Fruit fly (Drosophila melanogaster) whole organism, embryonic: ENCODE results near the gene CG5815.

ENCODE experiments used
- Atf6 ChIP-seq: fragments of 200-800 bp; sonication (Bioruptor generic); IDR thresholded peaks from 2 replicates; pipeline ENCODE4 v1.3.6; 2022; ENCODE audit warnings: missing biosample characterization, missing genetic modification characterization
- CG13775 ChIP-seq: fragments of 200-800 bp; sonication (Bioruptor generic); optimal IDR thresholded peaks from 3 replicates; lab custom pipeline; 2017; ENCODE audit warnings: missing biosample characterization, mild to moderate bottlenecking, missing genetic modification characterization
- CG34376 ChIP-seq: fragments of 200-800 bp; sonication (Bioruptor generic); optimal IDR thresholded peaks from 2 replicates; lab custom pipeline; 2018; ENCODE audit warnings: missing biosample characterization, mild to moderate bottlenecking, missing genetic modification characterization
- CG8478 ChIP-seq: fragments of >200 bp; optimal IDR thresholded peaks from 2 replicates; lab custom pipeline; 2018
- Mes4 ChIP-seq: fragments of 200-800 bp; sonication (Bioruptor generic); optimal IDR thresholded peaks from 2 replicates; lab custom pipeline; 2016; ENCODE audit warnings: missing biosample characterization, missing genetic modification characterization
- dan ChIP-seq: fragments of 200-800 bp; sonication (Bioruptor generic); IDR thresholded peaks from 2 replicates; pipeline ENCODE4 v1.3.6; 2022; ENCODE audit warnings: missing biosample characterization, missing genetic modification characterization

- TF ChIP-seq CG13775 (GFP tag; lab: Kevin White, UChicago) = no peak
- no peak for TF ChIP-seq Atf6 (GFP tag; lab: Robert Waterston, UW)
- TF ChIP-seq Mes4 (GFP tag; lab: Kevin White, UChicago) = no peak
- no peak for TF ChIP-seq dan (GFP tag; lab: Robert Waterston, UW)
- TF ChIP-seq CG34376 (GFP tag; lab: Kevin White, UChicago) = no peak
- TF ChIP-seq CG8478 = no peak
Measured at dm6 chr3R:27082752-27083151, 29.6 kb upstream of the CG5815 start.
